Worm (Caenorhabditis elegans): ENCODE results near the gene F46G11.6.

DNA sequence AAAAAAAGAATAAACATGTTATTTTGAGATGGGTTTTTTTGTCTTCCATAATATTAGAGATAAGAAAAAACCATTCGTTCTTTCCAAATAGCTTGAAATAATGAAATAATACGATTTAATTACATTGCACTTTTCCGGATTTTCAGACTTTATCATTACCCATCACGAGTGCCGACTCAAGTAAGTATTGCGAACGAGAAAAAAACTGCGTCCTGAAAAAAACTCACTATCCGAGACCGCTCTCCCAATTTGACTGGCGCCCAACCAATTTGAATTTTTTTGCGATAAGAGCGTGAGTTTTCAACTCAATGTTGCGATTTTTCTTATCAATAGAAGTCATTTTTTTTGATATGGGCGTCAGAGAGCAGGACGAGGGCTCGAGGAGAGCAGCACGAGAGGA is 26.7 kb downstream of the F46G11.6 start:
- TF ChIP-seq ref-1 (GFP tag; conservative IDR thresholded peaks at IDR 0.05), result no peak
- TF ChIP-seq flt-1 (GFP tag; IDR thresholded peaks at IDR 0.05), result no peak
